Fruit fly (Drosophila melanogaster) whole organism, embryonic: ENCODE data around the gene Actbeta.

ENCODE experiments used
- Abd-B ChIP-seq: fragments of 200-800 bp; sonication (Bioruptor generic); optimal IDR thresholded peaks from 2 replicates; lab custom pipeline; 2018; ENCODE audit warnings: missing biosample characterization, mild to moderate bottlenecking, missing genetic modification characterization, moderate library complexity
- Asciz ChIP-seq: fragments of 200-800 bp; sonication (Bioruptor generic); optimal IDR thresholded peaks from 2 replicates; lab custom pipeline; 2017; ENCODE audit warnings: missing biosample characterization, mild to moderate bottlenecking, missing genetic modification characterization, missing genetic modification reagents
- B-H2 ChIP-seq: fragments of 200-800 bp; sonication (Bioruptor generic); optimal IDR thresholded peaks from 2 replicates; lab custom pipeline; 2018; ENCODE audit warnings: missing biosample characterization, mild to moderate bottlenecking, missing genetic modification characterization
- Bteb2 ChIP-seq: fragments of 200-800 bp; sonication (Bioruptor generic); optimal IDR thresholded peaks from 2 replicates; lab custom pipeline; 2016; ENCODE audit warnings: missing biosample characterization, missing genetic modification characterization
- CG10209 ChIP-seq: fragments of 200-800 bp; sonication (Bioruptor generic); optimal IDR thresholded peaks from 3 replicates; lab custom pipeline; 2017; ENCODE audit warnings: missing biosample characterization, mild to moderate bottlenecking, missing genetic modification characterization, missing genetic modification reagents
- CG10267 ChIP-seq: fragments of 200-800 bp; sonication (Bioruptor generic); optimal IDR thresholded peaks from 2 replicates; lab custom pipeline; 2018; ENCODE audit warnings: missing biosample characterization, mild to moderate bottlenecking, missing genetic modification characterization, moderate library complexity
- CG10565 ChIP-seq: fragments of 200-800 bp; sonication (Bioruptor generic); optimal IDR thresholded peaks from 3 replicates; lab custom pipeline; 2016; ENCODE audit warnings: missing biosample characterization, mild to moderate bottlenecking, missing genetic modification characterization
- CG13624 ChIP-seq: fragments of 200-800 bp; sonication (Bioruptor generic); optimal IDR thresholded peaks from 2 replicates; lab custom pipeline; 2016; ENCODE audit warnings: missing biosample characterization, missing genetic modification characterization
- CG13775 ChIP-seq: fragments of 200-800 bp; sonication (Bioruptor generic); optimal IDR thresholded peaks from 3 replicates; lab custom pipeline; 2017; ENCODE audit warnings: missing biosample characterization, mild to moderate bottlenecking, missing genetic modification characterization
- CG1603 ChIP-seq: fragments of 200-800 bp; sonication (Bioruptor generic); optimal IDR thresholded peaks from 2 replicates; lab custom pipeline; 2019; ENCODE audit warnings: missing biosample characterization, mild to moderate bottlenecking, missing genetic modification characterization, moderate library complexity
- CG16815 ChIP-seq: fragments of 200-800 bp; sonication (Bioruptor generic); optimal IDR thresholded peaks from 3 replicates; lab custom pipeline; 2017; ENCODE audit warnings: missing biosample characterization, mild to moderate bottlenecking, missing genetic modification characterization
- CG17612 ChIP-seq: fragments of 200-800 bp; sonication (Bioruptor generic); IDR thresholded peaks from 2 replicates; pipeline ENCODE4 v1.3.6; 2022; ENCODE audit warnings: missing biosample characterization, missing genetic modification characterization
- CG17802 ChIP-seq: fragments of 200-800 bp; sonication (Bioruptor generic); optimal IDR thresholded peaks from 2 replicates; lab custom pipeline; 2018; ENCODE audit warnings: missing biosample characterization, mild to moderate bottlenecking, missing genetic modification characterization, moderate library complexity
- CG1832 ChIP-seq: fragments of 200-800 bp; sonication (Bioruptor generic); optimal IDR thresholded peaks from 2 replicates; lab custom pipeline; 2017; ENCODE audit warnings: missing biosample characterization, mild to moderate bottlenecking, missing genetic modification characterization, inconsistent platforms
- CG18599 ChIP-seq: fragments of 200-800 bp; sonication (Bioruptor generic); optimal IDR thresholded peaks from 3 replicates; lab custom pipeline; 2017; ENCODE audit warnings: missing biosample characterization, missing genetic modification characterization, mild to moderate bottlenecking, moderate library complexity, missing genetic modification reagents
- CG31224 ChIP-seq: fragments of 200-800 bp; sonication (Bioruptor generic); IDR thresholded peaks from 2 replicates; pipeline ENCODE4 v1.3.6; 2022; ENCODE audit warnings: missing biosample characterization, missing genetic modification characterization
- CG32532 ChIP-seq: fragments of 200-800 bp; sonication (Bioruptor generic); IDR thresholded peaks from 2 replicates; pipeline ENCODE4 v1.3.6; 2022; ENCODE audit warnings: missing biosample characterization, missing genetic modification characterization
- CG3838 ChIP-seq: fragments of 200-800 bp; sonication (Bioruptor generic); optimal IDR thresholded peaks from 3 replicates; lab custom pipeline; 2016; ENCODE audit warnings: missing biosample characterization, missing genetic modification characterization
- CG6854 ChIP-seq: fragments of 200-800 bp; sonication (Bioruptor generic); optimal IDR thresholded peaks from 3 replicates; lab custom pipeline; 2017; ENCODE audit warnings: missing biosample characterization, mild to moderate bottlenecking, missing genetic modification characterization
- CG9932 ChIP-seq: fragments of 200-800 bp; sonication (Bioruptor generic); IDR thresholded peaks from 2 replicates; pipeline ENCODE4 v1.3.6; 2022; ENCODE audit warnings: missing biosample characterization, missing genetic modification characterization
- Dip3 ChIP-seq: fragments of 200-800 bp; sonication (Bioruptor generic); optimal IDR thresholded peaks from 3 replicates; lab custom pipeline; 2016; ENCODE audit warnings: missing biosample characterization, missing genetic modification characterization
- E2f2 ChIP-seq: fragments of 200-800 bp; sonication (Bioruptor generic); IDR thresholded peaks from 2 replicates; pipeline ENCODE4 v1.3.6; 2022; ENCODE audit warnings: missing biosample characterization, missing genetic modification characterization
- Fer2 ChIP-seq: fragments of 200-800 bp; sonication (Bioruptor generic); optimal IDR thresholded peaks from 2 replicates; lab custom pipeline; 2018; ENCODE audit warnings: missing biosample characterization, mild to moderate bottlenecking, missing genetic modification characterization, moderate library complexity
- HmgZ ChIP-seq: fragments of 200-800 bp; sonication (Bioruptor generic); optimal IDR thresholded peaks from 2 replicates; lab custom pipeline; 2018; ENCODE audit warnings: missing biosample characterization, mild to moderate bottlenecking, missing genetic modification characterization
- Lhr ChIP-seq: fragments of 200-800 bp; sonication (Bioruptor generic); optimal IDR thresholded peaks from 3 replicates; lab custom pipeline; 2017; ENCODE audit warnings: mild to moderate bottlenecking, missing biosample characterization, missing genetic modification reagents, missing genetic modification characterization
- Lpt ChIP-seq: fragments of >200 bp; optimal IDR thresholded peaks from 2 replicates; lab custom pipeline; 2018; ENCODE audit warnings: missing biosample characterization, missing genetic modification characterization
- ab ChIP-seq: fragments of 200-800 bp; sonication (Bioruptor generic); optimal IDR thresholded peaks from 2 replicates; lab custom pipeline; 2016; ENCODE audit warnings: missing biosample characterization, missing genetic modification characterization
- amos ChIP-seq: fragments of 200-800 bp; sonication (Bioruptor generic); IDR thresholded peaks from 2 replicates; pipeline ENCODE4 v1.3.6; 2022; ENCODE audit warnings: missing biosample characterization, missing genetic modification characterization; ENCODE audit not compliant: partially characterized antibody
- az2 ChIP-seq: fragments of 200-800 bp; sonication (Bioruptor generic); optimal IDR thresholded peaks from 3 replicates; lab custom pipeline; 2016; ENCODE audit warnings: missing biosample characterization, missing genetic modification characterization
- bbx ChIP-seq: fragments of 200-800 bp; sonication (Bioruptor generic); IDR thresholded peaks from 2 replicates; pipeline ENCODE4 v1.3.6; 2022; ENCODE audit warnings: missing biosample characterization, missing genetic modification characterization; ENCODE audit not compliant: partially characterized antibody
- bigmax ChIP-seq: fragments of 200-800 bp; sonication (Bioruptor generic); optimal IDR thresholded peaks from 2 replicates; lab custom pipeline; 2018; ENCODE audit warnings: missing biosample characterization, mild to moderate bottlenecking, missing genetic modification characterization
- crol ChIP-seq: fragments of 200-800 bp; sonication (Bioruptor generic); IDR thresholded peaks from 2 replicates; pipeline ENCODE4 v1.3.6; 2022; ENCODE audit warnings: missing biosample characterization, missing genetic modification characterization
- dimm ChIP-seq: fragments of 200-800 bp; sonication (Bioruptor generic); IDR thresholded peaks from 2 replicates; pipeline ENCODE4 v1.3.6; 2022; ENCODE audit warnings: missing biosample characterization, missing genetic modification characterization
- ewg ChIP-seq: fragments of 200-800 bp; sonication (Bioruptor generic); optimal IDR thresholded peaks from 3 replicates; lab custom pipeline; 2017; ENCODE audit warnings: mild to moderate bottlenecking, missing biosample characterization, missing genetic modification reagents, missing genetic modification characterization
- exex ChIP-seq: fragments of 200-800 bp; sonication (Bioruptor generic); optimal IDR thresholded peaks from 4 replicates; lab custom pipeline; 2018; ENCODE audit warnings: missing biosample characterization, mild to moderate bottlenecking, missing genetic modification characterization, moderate library complexity
- fru ChIP-seq: fragments of >200 bp; optimal IDR thresholded peaks from 2 replicates; lab custom pipeline; 2017
- ftz-f1 ChIP-seq: fragments of 200-800 bp; sonication (Bioruptor generic); optimal IDR thresholded peaks from 2 replicates; lab custom pipeline; 2016; ENCODE audit warnings: missing biosample characterization, missing genetic modification characterization
- hb ChIP-seq: fragments of 200-800 bp; sonication (Bioruptor generic); IDR thresholded peaks from 3 replicates; pipeline ENCODE4 v1.3.6; 2022; ENCODE audit warnings: missing biosample characterization, missing genetic modification characterization; ENCODE audit not compliant: partially characterized antibody
- lilli ChIP-seq: fragments of 200-800 bp; sonication (Bioruptor generic); optimal IDR thresholded peaks from 3 replicates; lab custom pipeline; 2016; ENCODE audit warnings: missing biosample characterization, missing genetic modification characterization
- lov ChIP-seq, 2 experiments: fragments of 200-800 bp in 1 of 2; fragments of >200 bp in 1 of 2; sonication (Bioruptor generic) in 1 of 2; IDR thresholded peaks in 1 of 2; optimal IDR thresholded peaks in 1 of 2; 2 replicates in 1 of 2; 3 replicates in 1 of 2; pipeline versions ENCODE4 v1.3.6 to Lab custom; 2017 to 2022; ENCODE audit warnings: missing biosample characterization in 1 of 2, missing genetic modification characterization in 1 of 2
- mirr ChIP-seq: fragments of 200-800 bp; sonication (Bioruptor generic); optimal IDR thresholded peaks from 3 replicates; lab custom pipeline; 2018; ENCODE audit warnings: missing biosample characterization, mild to moderate bottlenecking, missing genetic modification characterization
- nau ChIP-seq: fragments of 200-800 bp; sonication (Bioruptor generic); optimal IDR thresholded peaks from 3 replicates; lab custom pipeline; 2017; ENCODE audit warnings: missing biosample characterization, mild to moderate bottlenecking, missing genetic modification characterization, missing genetic modification reagents
- peb ChIP-seq: fragments of 200-800 bp; sonication (Bioruptor generic); IDR thresholded peaks from 2 replicates; pipeline ENCODE4 v1.3.6; 2022; ENCODE audit warnings: missing biosample characterization, missing genetic modification characterization
- pfk ChIP-seq: fragments of 200-800 bp; sonication (Bioruptor generic); optimal IDR thresholded peaks from 2 replicates; lab custom pipeline; 2018; ENCODE audit warnings: missing biosample characterization, mild to moderate bottlenecking, missing genetic modification characterization, moderate library complexity
- run ChIP-seq: fragments of 200-800 bp; sonication (Bioruptor generic); optimal IDR thresholded peaks from 3 replicates; lab custom pipeline; 2018; ENCODE audit warnings: missing biosample characterization, mild to moderate bottlenecking, missing genetic modification characterization
- sc ChIP-seq, 3 experiments: fragments of >200 bp in 2 of 3; fragments of 200-800 bp in 1 of 3; sonication (Bioruptor generic) in 1 of 3; optimal IDR thresholded peaks; 2 replicates in 2 of 3; 3 replicates in 1 of 3; lab custom pipeline; 2017; ENCODE audit warnings: mild to moderate bottlenecking in 1 of 3, missing biosample characterization in 1 of 3, missing genetic modification characterization in 1 of 3, missing genetic modification reagents in 1 of 3
- scrt ChIP-seq: fragments of 200-800 bp; sonication (Bioruptor generic); optimal IDR thresholded peaks from 2 replicates; lab custom pipeline; 2018; ENCODE audit warnings: missing biosample characterization, mild to moderate bottlenecking, missing genetic modification characterization, moderate library complexity
- sens ChIP-seq: fragments of 200-800 bp; sonication (Bioruptor generic); peaks from one replicate; lab custom pipeline; 2016; ENCODE audit warnings: missing biosample characterization, missing genetic modification characterization
- slp2 ChIP-seq: fragments of 200-800 bp; sonication (Bioruptor generic); optimal IDR thresholded peaks from 2 replicates; lab custom pipeline; 2016; ENCODE audit warnings: missing biosample characterization, missing genetic modification characterization
- sob ChIP-seq: fragments of 200-800 bp; sonication (Bioruptor generic); IDR thresholded peaks from 2 replicates; pipeline ENCODE4 v1.3.6; 2022; ENCODE audit warnings: missing biosample characterization, missing genetic modification characterization
- vnd ChIP-seq: fragments of 200-800 bp; sonication (Bioruptor generic); IDR thresholded peaks from 3 replicates; pipeline ENCODE4 v1.3.6; 2022; ENCODE audit warnings: missing biosample characterization, missing genetic modification characterization; ENCODE audit not compliant: partially characterized antibody

Actbeta gene

DNA sequence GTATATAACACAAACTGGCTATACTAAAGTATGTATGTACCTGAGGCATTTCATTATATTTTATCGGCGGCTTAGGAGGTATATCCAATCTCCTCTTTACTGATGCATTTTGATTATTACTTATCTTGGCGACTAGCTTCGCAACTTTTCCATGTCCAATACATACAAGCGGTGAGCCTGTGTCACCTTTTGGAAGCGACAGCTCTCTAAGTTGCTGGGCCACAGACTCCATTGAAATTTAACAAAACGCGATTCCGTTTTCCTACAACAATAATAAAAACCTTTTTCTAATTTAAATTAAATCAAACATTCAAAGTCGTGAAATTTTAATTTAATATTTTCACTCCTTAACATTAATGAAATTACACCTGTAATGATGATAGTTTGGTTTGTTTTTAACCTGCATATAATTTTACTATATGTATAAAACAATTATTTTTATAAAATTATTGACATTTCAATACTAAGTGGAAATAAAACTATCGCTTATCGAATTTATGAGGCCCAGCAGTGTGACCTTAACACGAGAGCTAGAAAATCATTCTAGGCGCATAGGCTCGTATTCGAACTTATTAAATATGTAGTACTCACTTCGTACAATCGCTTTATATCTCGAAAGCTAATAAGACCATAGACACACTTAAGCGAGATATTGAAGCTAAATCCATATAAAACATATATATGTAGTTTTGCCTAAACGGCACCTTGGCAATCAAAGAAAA lies 24.1 kb downstream of the Actbeta start, which contains the start of gene apolpp (continued):
- TF ChIP-seq CG18599 (GFP tag; lab: Kevin White, UChicago): no peak
- TF ChIP-seq ewg: peak; percentile 3
- no peak for TF ChIP-seq lilli
- TF ChIP-seq dimm (GFP tag; lab: Robert Waterston, UW): no peak
- no peak for TF ChIP-seq CG6854 (GFP tag; lab: Kevin White, UChicago)
- no peak for TF ChIP-seq B-H2
- TF ChIP-seq ab (GFP tag; lab: Kevin White, UChicago): no peak
- no peak for TF ChIP-seq Lpt (GFP tag; lab: Kevin White, UChicago)
- TF ChIP-seq nau (GFP tag; lab: Kevin White, UChicago): no peak
- peak; percentile 13 for TF ChIP-seq CG13624 (GFP tag; lab: Kevin White, UChicago)
- no peak for TF ChIP-seq E2f2 (GFP tag; lab: Robert Waterston, UW)
- no peak for TF ChIP-seq vnd (GFP tag; lab: Robert Waterston, UW)
- no peak for TF ChIP-seq sc (optimal IDR thresholded peaks at IDR 0.05; lab: Kevin White, UChicago)
- TF ChIP-seq sc (GFP tag; optimal IDR thresholded peaks at IDR 0.05; lab: Kevin White, UChicago): no peak
- TF ChIP-seq mirr (GFP tag; lab: Kevin White, UChicago): no peak
- no peak for TF ChIP-seq az2
- TF ChIP-seq sob (GFP tag; lab: Robert Waterston, UW): no peak
- no peak for TF ChIP-seq CG13775 (GFP tag; lab: Kevin White, UChicago)
- TF ChIP-seq pfk (GFP tag; lab: Kevin White, UChicago): peak; percentile 59
- no peak for TF ChIP-seq Bteb2
- no peak for TF ChIP-seq peb (GFP tag; lab: Robert Waterston, UW)
- no peak for TF ChIP-seq CG10209
- peak; percentile 35 for TF ChIP-seq HmgZ
- TF ChIP-seq exex (tag; lab: Kevin White, UChicago): no peak
- TF ChIP-seq Lhr (GFP tag; lab: Kevin White, UChicago): peak; percentile 88
- TF ChIP-seq CG17802: peak; percentile 97
- no peak for TF ChIP-seq crol
- no peak for TF ChIP-seq CG10565 (GFP tag; lab: Kevin White, UChicago)
- TF ChIP-seq Dip3 (GFP tag; lab: Kevin White, UChicago): peak; percentile 32
- no peak for TF ChIP-seq CG1832 (GFP tag; lab: Kevin White, UChicago)
- TF ChIP-seq CG32532: no peak
- TF ChIP-seq amos (GFP tag; lab: Robert Waterston, UW): no peak
- TF ChIP-seq Abd-B: no peak
- no peak for TF ChIP-seq CG31224
- TF ChIP-seq bbx (GFP tag; lab: Robert Waterston, UW): no peak
- peak; percentile 7 for TF ChIP-seq CG10267
- no peak for TF ChIP-seq CG16815 (GFP tag; lab: Kevin White, UChicago)
- peak; percentile 96 for TF ChIP-seq CG1603 (tag; lab: Kevin White, UChicago)

DNA sequence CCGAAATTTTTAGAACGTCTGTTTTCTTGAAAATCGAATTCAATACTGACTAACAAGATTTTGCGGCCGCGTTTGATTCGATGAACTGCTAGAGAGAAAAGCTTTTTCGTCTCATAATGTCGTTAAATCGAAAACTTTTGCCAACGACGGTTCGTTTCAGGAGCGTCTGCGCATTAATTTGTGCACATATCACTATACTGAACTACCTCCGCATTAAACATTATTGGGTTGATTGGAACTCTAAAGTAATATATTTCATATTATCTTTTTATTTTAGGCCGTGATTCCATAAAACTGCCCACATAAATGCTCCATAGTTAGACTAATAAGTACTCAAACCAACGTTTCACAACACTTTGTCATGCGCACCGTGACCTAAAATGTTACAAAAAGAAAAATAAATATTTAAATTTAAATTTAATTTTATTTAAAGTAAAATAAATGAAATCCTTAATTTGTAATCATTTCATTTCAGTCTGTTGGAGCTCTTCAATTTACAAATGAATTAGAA lies 30.9 kb downstream of the Actbeta start, which contains the start of gene CaMKII:
TSS of gene CaMKII (minus strand) at position 51 of the 511 bp plus-strand sequence.
- TF ChIP-seq lov (optimal IDR thresholded peaks at IDR 0.05; lab: Kevin White, UChicago) (no peak), lov (GFP tag; IDR thresholded peaks at IDR 0.05; lab: Robert Waterston, UW) (no peak), scrt (GFP tag; lab: Kevin White, UChicago) (peak; percentile 27), slp2 (GFP tag; lab: Kevin White, UChicago) (no peak), CG9932 (no peak), hb (GFP tag; lab: Robert Waterston, UW) (no peak), Fer2 (no peak), Asciz (GFP tag; lab: Kevin White, UChicago) (no peak), fru (lab: Kevin White, UChicago) (no peak), CG17612 (no peak), bigmax (GFP tag; lab: Kevin White, UChicago) (no peak), run (tag; lab: Kevin White, UChicago) (no peak), CG3838 (GFP tag; lab: Kevin White, UChicago) (no peak), sens (GFP tag; lab: Kevin White, UChicago) (peak; percentile 85), ftz-f1 (GFP tag; lab: Kevin White, UChicago) (no peak)
